Fruit fly (Drosophila melanogaster) whole organism, adult: Measurements from ENCODE around the gene CG14014.

Source experiments
- CG11617 ChIP-seq: fragments of 200-800 bp; sonication (Bioruptor generic); optimal IDR thresholded peaks from 2 replicates; lab custom pipeline; 2017; ENCODE audit warnings: mild to moderate bottlenecking, missing biosample characterization, missing genetic modification reagents, missing genetic modification characterization
- CG12768 ChIP-seq: fragments of 200-800 bp; sonication (Bioruptor generic); optimal IDR thresholded peaks from 2 replicates; lab custom pipeline; 2017; ENCODE audit warnings: missing biosample characterization, missing genetic modification characterization, mild to moderate bottlenecking, moderate library complexity, missing genetic modification reagents
- CG14711 ChIP-seq: fragments of 200-800 bp; sonication (Bioruptor generic); optimal IDR thresholded peaks from 2 replicates; lab custom pipeline; 2018; ENCODE audit warnings: missing biosample characterization, mild to moderate bottlenecking, missing genetic modification characterization, moderate library complexity
- CG1620 ChIP-seq: fragments of 200-800 bp; sonication (Bioruptor generic); optimal IDR thresholded peaks from 2 replicates; lab custom pipeline; 2016; ENCODE audit warnings: missing biosample characterization, missing genetic modification characterization
- CG33017 ChIP-seq: fragments of 200-800 bp; sonication (Bioruptor generic); optimal IDR thresholded peaks from 2 replicates; lab custom pipeline; 2018; ENCODE audit warnings: missing biosample characterization, mild to moderate bottlenecking, missing genetic modification characterization, moderate library complexity
- CG5204 ChIP-seq: fragments of 200-800 bp; sonication (Bioruptor generic); optimal IDR thresholded peaks from 2 replicates; lab custom pipeline; 2016; ENCODE audit warnings: missing biosample characterization, missing genetic modification characterization
- CG7045 ChIP-seq: fragments of 200-800 bp; sonication (Bioruptor generic); optimal IDR thresholded peaks from 2 replicates; lab custom pipeline; 2017; ENCODE audit warnings: missing biosample characterization, mild to moderate bottlenecking, missing genetic modification characterization
- CG7101 ChIP-seq: fragments of 200-800 bp; sonication (Bioruptor generic); optimal IDR thresholded peaks from 2 replicates; lab custom pipeline; 2018; ENCODE audit warnings: missing biosample characterization, mild to moderate bottlenecking, missing genetic modification characterization, moderate library complexity
- Clk ChIP-seq: fragments of 200-800 bp; sonication (Bioruptor generic); optimal IDR thresholded peaks from 2 replicates; lab custom pipeline; 2017; ENCODE audit warnings: missing biosample characterization, missing genetic modification characterization
- Crg-1 ChIP-seq: fragments of 200-800 bp; sonication (Bioruptor generic); optimal IDR thresholded peaks from 2 replicates; lab custom pipeline; 2016; ENCODE audit warnings: missing biosample characterization, missing genetic modification characterization
- Hr96 ChIP-seq: fragments of 200-800 bp; sonication (Bioruptor generic); optimal IDR thresholded peaks from 2 replicates; lab custom pipeline; 2016; ENCODE audit warnings: missing biosample characterization, missing genetic modification characterization
- Mnt ChIP-seq: fragments of 200-800 bp; sonication (Bioruptor generic); optimal IDR thresholded peaks from 2 replicates; lab custom pipeline; 2016; ENCODE audit warnings: missing biosample characterization, mild to moderate bottlenecking, missing genetic modification characterization
- bab1 ChIP-seq: fragments of 200-800 bp; sonication (Bioruptor generic); optimal IDR thresholded peaks from 3 replicates; lab custom pipeline; 2019; ENCODE audit warnings: missing biosample characterization, mild to moderate bottlenecking, missing genetic modification characterization, moderate library complexity
- cic ChIP-seq: fragments of 200-800 bp; sonication (Bioruptor generic); optimal IDR thresholded peaks from 2 replicates; lab custom pipeline; 2017; ENCODE audit warnings: missing biosample characterization, mild to moderate bottlenecking, missing genetic modification characterization, moderate library complexity
- kay ChIP-seq: fragments of 200-800 bp; sonication (Bioruptor generic); peaks from one replicate; lab custom pipeline; 2016; ENCODE audit warnings: missing biosample characterization, missing genetic modification characterization, borderline replicate concordance
- ovo ChIP-seq: fragments of 200-800 bp; sonication (Bioruptor generic); optimal IDR thresholded peaks from 2 replicates; lab custom pipeline; 2016; ENCODE audit warnings: missing biosample characterization, missing genetic modification characterization
- pad ChIP-seq: fragments of 200-800 bp; sonication (Bioruptor generic); optimal IDR thresholded peaks from 3 replicates; lab custom pipeline; 2017; ENCODE audit warnings: missing biosample characterization, missing genetic modification characterization, mild to moderate bottlenecking, moderate library complexity, missing genetic modification reagents
- tj ChIP-seq: fragments of 200-800 bp; sonication (Bioruptor generic); optimal IDR thresholded peaks from 3 replicates; lab custom pipeline; 2017; ENCODE audit warnings: missing biosample characterization, mild to moderate bottlenecking, missing genetic modification characterization, moderate library complexity
- toe ChIP-seq: fragments of 200-800 bp; sonication (Bioruptor generic); optimal IDR thresholded peaks from 2 replicates; lab custom pipeline; 2016; ENCODE audit warnings: missing biosample characterization, missing genetic modification characterization

CG14014 gene

DNA sequence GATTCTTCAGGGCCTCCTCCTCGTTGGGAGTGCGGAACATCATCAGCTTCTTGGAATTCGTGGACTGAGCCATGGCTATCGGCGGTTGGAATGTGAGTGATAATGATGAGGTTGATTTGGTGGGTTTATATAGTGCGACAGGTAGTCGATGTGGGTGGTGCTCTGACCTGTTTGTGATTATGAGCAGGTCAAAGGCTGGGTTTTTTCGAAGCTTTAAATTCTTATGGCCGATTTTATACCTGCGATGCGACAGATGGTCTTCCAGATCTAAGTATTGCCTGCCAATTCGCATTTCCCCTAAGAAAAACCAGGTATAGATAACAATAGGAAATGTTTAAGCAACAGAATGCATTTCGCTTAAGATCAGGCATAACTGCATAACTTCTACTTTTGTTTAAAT lies at the start of gene CG14014:
TSS of gene CG14014 (minus strand) at position 101 of the 400 bp plus-strand sequence.
- TF ChIP-seq Crg-1 (no peak), bab1 (GFP tag; lab: Kevin White, UChicago) (no peak), Mnt (GFP tag; lab: Kevin White, UChicago) (no peak), ovo (GFP tag; lab: Kevin White, UChicago) (no peak), Hr96 (GFP tag; lab: Kevin White, UChicago) (no peak), tj (no peak), Clk (GFP tag; lab: Kevin White, UChicago) (no peak), CG12768 (GFP tag; lab: Kevin White, UChicago) (no peak), CG14711 (tag; lab: Kevin White, UChicago) (no peak), cic (GFP tag; lab: Kevin White, UChicago) (no peak), CG1620 (GFP tag; lab: Kevin White, UChicago) (no peak), CG7101 (no peak), CG33017 (tag; lab: Kevin White, UChicago) (no peak)

DNA sequence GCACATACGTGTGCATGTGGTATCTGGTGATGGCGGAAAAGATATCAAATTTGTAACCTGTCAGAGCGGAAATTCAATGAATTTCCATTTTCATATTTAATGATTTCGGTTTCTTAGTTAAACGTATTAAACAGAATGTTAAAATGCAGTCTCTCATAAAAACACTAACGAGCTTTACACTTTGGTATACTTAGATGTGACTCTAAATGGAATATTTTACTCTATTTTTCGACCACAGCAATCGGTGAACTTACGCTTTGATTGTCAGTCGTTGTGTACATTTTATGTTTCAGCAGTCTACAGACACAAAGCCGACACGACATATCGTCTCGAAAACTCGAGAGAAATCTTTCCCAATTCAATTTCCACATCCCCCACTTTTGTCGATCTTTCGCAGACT lies 45.9 kb upstream of the CG14014 start, which contains the start of gene CG18266:
TSS of gene CG18266 (plus strand) at position 301 of the 400 bp plus-strand sequence.
- TF ChIP-seq CG11617 (GFP tag; lab: Kevin White, UChicago), result no peak
- no peak for TF ChIP-seq Clk (GFP tag; lab: Kevin White, UChicago)
- no peak for TF ChIP-seq Crg-1
- no peak for TF ChIP-seq CG7101
- no peak for TF ChIP-seq toe (GFP tag; lab: Kevin White, UChicago)
- no peak for TF ChIP-seq CG5204
- TF ChIP-seq pad (GFP tag; lab: Kevin White, UChicago), result no peak
- TF ChIP-seq tj, result no peak

DNA sequence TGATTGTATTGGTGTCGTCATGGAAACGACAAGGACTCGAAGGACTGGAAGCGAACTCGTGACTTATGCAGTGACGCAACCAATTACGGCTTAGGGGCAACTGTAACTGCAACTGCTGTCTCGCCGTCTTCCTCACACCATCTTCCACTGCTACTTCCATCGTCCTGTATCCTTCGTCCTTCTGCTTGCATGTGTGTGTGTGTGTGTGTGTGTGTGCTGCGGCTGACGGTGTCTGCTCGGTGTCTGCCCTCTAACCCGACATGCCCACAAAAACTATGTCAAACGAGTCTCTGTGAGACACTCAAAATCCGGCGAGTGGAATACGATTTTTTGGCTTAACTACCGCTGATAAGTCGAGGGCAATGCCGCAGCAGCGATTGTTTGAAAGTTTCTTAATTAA lies 43.2 kb upstream of the CG14014 start:
- no peak for TF ChIP-seq CG12768 (GFP tag; lab: Kevin White, UChicago)
- no peak for TF ChIP-seq pad (GFP tag; lab: Kevin White, UChicago)
- TF ChIP-seq tj, result no peak
- TF ChIP-seq kay (GFP tag; lab: Kevin White, UChicago), result no peak
- no peak for TF ChIP-seq cic (GFP tag; lab: Kevin White, UChicago)
- no peak for TF ChIP-seq toe (GFP tag; lab: Kevin White, UChicago)
- TF ChIP-seq CG5204, result no peak
- no peak for TF ChIP-seq Mnt (GFP tag; lab: Kevin White, UChicago)
- no peak for TF ChIP-seq CG33017 (tag; lab: Kevin White, UChicago)
- TF ChIP-seq ovo (GFP tag; lab: Kevin White, UChicago), result no peak
- no peak for TF ChIP-seq Hr96 (GFP tag; lab: Kevin White, UChicago)
- no peak for TF ChIP-seq Crg-1
- no peak for TF ChIP-seq CG14711 (tag; lab: Kevin White, UChicago)
- TF ChIP-seq CG11617 (GFP tag; lab: Kevin White, UChicago), result no peak
- no peak for TF ChIP-seq CG7045 (GFP tag; lab: Kevin White, UChicago)

DNA sequence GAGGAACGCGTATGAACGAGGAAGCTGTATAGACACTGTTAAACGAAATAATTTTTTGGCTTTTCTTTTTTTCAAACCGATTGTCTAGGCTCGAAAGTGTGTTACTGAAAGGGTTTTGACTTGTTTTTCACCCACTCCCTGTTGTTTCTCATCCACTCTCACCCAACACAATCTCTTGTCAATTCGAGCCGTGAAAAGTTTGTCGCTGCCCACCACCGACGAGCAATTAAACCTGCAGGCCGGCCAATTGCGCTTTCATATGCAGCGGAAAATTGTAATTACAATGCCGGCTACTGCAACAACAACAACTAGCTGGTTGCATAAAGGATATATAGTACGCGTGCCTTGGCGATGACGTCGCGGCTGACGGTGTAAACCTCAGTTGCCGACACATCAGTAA lies 37.7 kb upstream of the CG14014 start, which contains the start of gene CG7251:
TSS of gene CG7251 (minus strand) at position 101 of the 400 bp plus-strand sequence.
- TF ChIP-seq kay (GFP tag; lab: Kevin White, UChicago) (no peak), bab1 (GFP tag; lab: Kevin White, UChicago) (no peak)

DNA sequence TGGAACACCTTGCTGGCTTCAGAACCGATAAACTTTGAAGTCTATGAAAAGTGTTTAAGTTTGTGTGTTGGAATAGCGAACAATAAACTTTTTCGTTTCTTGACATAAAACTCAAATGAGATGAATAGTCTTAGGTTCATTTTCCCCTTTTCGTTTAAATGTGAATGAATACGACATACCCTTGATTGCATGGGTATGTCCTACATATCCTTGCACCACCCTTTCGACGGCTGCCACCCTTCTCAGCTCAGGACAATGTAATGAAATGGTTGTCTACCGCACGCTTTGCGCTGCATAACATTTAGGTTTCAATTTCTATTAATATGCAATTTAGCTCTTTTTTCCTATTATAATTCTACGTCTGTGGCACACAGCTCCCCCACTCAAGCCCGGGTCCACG lies 30.4 kb upstream of the CG14014 start, which contains the start of gene CG14011:
TSS of gene CG14011 (minus strand) at position 101 of the 400 bp plus-strand sequence.
- no peak for TF ChIP-seq tj
- no peak for TF ChIP-seq CG11617 (GFP tag; lab: Kevin White, UChicago)
- no peak for TF ChIP-seq Crg-1
- no peak for TF ChIP-seq CG7045 (GFP tag; lab: Kevin White, UChicago)
- no peak for TF ChIP-seq Clk (GFP tag; lab: Kevin White, UChicago)
- TF ChIP-seq CG5204, result no peak
- TF ChIP-seq Hr96 (GFP tag; lab: Kevin White, UChicago), result no peak
- TF ChIP-seq cic (GFP tag; lab: Kevin White, UChicago), result no peak

DNA sequence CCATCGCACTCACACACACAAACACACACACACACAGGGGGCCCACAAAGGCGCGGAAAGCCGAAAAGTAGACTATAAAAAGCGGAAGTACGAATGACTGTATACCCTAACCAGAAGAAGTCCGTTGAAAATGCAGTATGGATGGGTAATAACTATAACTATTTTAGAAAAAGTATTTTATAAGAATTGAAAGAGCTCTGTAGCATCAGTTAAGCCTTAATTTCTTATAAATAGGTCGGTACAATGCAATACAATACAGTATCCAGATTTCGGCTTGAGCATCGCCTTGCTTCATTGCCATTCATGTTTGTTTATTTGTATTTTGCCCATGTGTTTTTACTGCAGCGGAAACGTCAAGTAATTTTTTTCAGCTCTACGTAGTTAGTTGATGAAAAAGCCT lies 18.9 kb upstream of the CG14014 start:
- TF ChIP-seq CG1620 (GFP tag; lab: Kevin White, UChicago) (no peak), Clk (GFP tag; lab: Kevin White, UChicago) (no peak), CG7045 (GFP tag; lab: Kevin White, UChicago) (no peak), CG33017 (tag; lab: Kevin White, UChicago) (no peak), CG5204 (no peak), Mnt (GFP tag; lab: Kevin White, UChicago) (no peak), CG12768 (GFP tag; lab: Kevin White, UChicago) (no peak)

DNA sequence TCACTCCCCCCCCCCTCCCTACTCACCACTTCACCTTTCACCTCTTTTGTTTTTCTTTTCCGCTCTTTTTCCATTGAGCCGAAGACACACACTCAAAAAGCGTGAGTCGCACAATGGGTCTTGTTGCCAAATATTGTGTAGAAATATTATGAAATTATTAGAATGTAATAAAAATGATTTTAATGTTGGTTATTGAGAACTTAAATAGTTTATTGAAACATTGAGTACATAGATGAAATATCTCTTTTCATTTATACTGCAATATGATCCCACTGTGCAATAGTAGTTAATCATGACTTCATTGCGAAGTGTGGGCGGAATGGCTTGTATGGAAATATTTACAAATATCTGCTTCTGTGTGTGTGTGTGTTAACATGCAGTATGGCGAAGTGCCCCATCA lies 16.5 kb upstream of the CG14014 start:
- TF ChIP-seq bab1 (GFP tag; lab: Kevin White, UChicago) (no peak), CG14711 (tag; lab: Kevin White, UChicago) (peak; percentile 11)
